Fruit fly (Drosophila melanogaster) whole organism, embryonic: ENCODE data around the gene Gart.
A peak's percentile ranks its signal among the peaks of the same experiment; 100 is the strongest.

Experiments used
- Bteb2 ChIP-seq: fragments of 200-800 bp; sonication (Bioruptor generic); optimal IDR thresholded peaks from 2 replicates; lab custom pipeline; 2016; ENCODE audit warnings: missing biosample characterization, missing genetic modification characterization
- CG1832 ChIP-seq: fragments of 200-800 bp; sonication (Bioruptor generic); optimal IDR thresholded peaks from 2 replicates; lab custom pipeline; 2017; ENCODE audit warnings: missing biosample characterization, mild to moderate bottlenecking, missing genetic modification characterization, inconsistent platforms
- CG9797 ChIP-seq: fragments of 200-800 bp; sonication (Bioruptor generic); optimal IDR thresholded peaks from 3 replicates; lab custom pipeline; 2018; ENCODE audit warnings: missing biosample characterization, mild to moderate bottlenecking, missing genetic modification characterization
- CG9876 ChIP-seq: fragments of 200-800 bp; sonication (Bioruptor generic); optimal IDR thresholded peaks from 2 replicates; lab custom pipeline; 2016; ENCODE audit warnings: missing biosample characterization, missing genetic modification characterization
- Dbx ChIP-seq: fragments of 200-800 bp; sonication (Bioruptor generic); IDR thresholded peaks from 3 replicates; pipeline ENCODE4 v1.3.6; 2022; ENCODE audit warnings: missing biosample characterization, missing genetic modification characterization
- Hr39 ChIP-seq: fragments of >200 bp; optimal IDR thresholded peaks from 2 replicates; lab custom pipeline; 2017
- ham ChIP-seq: fragments of 200-800 bp; sonication (Bioruptor generic); IDR thresholded peaks from 2 replicates; pipeline ENCODE4 v1.3.6; 2022; ENCODE audit warnings: missing biosample characterization, missing genetic modification characterization
- pho ChIP-seq: fragments of 200-800 bp; sonication (Bioruptor generic); optimal IDR thresholded peaks from 2 replicates; lab custom pipeline; 2016; ENCODE audit warnings: missing biosample characterization, missing genetic modification characterization
- pzg ChIP-seq: fragments of 200-800 bp; sonication (Bioruptor generic); optimal IDR thresholded peaks from 3 replicates; lab custom pipeline; 2018; ENCODE audit warnings: missing biosample characterization, mild to moderate bottlenecking, missing genetic modification characterization, moderate library complexity
- stc ChIP-seq: fragments of 200-800 bp; sonication (Bioruptor generic); IDR thresholded peaks from 2 replicates; pipeline ENCODE4 v1.3.6; 2022; ENCODE audit warnings: missing biosample characterization, missing genetic modification characterization
- z ChIP-seq: fragments of 200-800 bp; sonication (Bioruptor generic); IDR thresholded peaks from 3 replicates; pipeline ENCODE4 v1.3.6; 2022; ENCODE audit warnings: missing biosample characterization, missing genetic modification characterization

DNA sequence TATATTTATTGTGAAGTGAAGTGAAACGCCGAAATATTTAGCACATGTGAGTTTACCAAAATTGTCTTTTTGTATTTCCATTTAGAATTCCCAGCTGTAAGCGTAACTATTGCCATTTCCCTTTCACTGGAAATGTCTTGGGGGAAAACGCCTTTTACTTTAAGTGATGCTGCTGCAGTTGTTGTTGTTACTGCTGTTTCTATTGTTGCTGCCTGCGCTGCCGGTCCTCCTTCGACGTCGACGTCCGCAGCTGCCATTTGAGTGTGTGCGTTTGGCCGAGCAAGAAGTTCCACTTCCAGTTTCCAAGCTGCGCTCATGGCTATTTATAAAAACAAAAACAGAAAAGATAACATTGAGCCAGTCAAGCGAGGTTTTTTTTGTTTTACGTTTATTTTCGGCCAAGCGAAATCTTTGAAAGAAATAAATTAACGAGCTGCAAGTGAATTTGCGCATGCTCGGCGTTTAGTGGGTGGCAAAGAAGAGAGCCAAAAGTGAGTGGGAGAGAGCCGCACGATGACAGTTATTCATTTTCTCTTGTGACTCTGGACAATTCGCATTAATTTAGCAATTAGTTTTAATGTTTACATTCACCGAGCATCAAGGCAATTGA, 26.1 kb upstream of the Gart start:
- TF ChIP-seq Dbx (GFP tag; lab: Robert Waterston, UW) (no peak), CG1832 (GFP tag; lab: Kevin White, UChicago) (no peak), CG9876 (GFP tag; lab: Kevin White, UChicago) (no peak), CG9797 (GFP tag; lab: Kevin White, UChicago) (no peak), z (GFP tag; lab: Robert Waterston, UW) (no peak), stc (GFP tag; lab: Robert Waterston, UW) (no peak), pzg (GFP tag; lab: Kevin White, UChicago) (no peak), ham (GFP tag; lab: Robert Waterston, UW) (no peak), pho (GFP tag; lab: Kevin White, UChicago) (peak; percentile 5), Hr39 (lab: Kevin White, UChicago) (no peak), Bteb2 (GFP tag; lab: Kevin White, UChicago) (no peak)
